Worm (Caenorhabditis elegans): Measurements from ENCODE around the gene K08H10.6.

- TF ChIP-seq crh-2 (tag; optimal IDR thresholded peaks at IDR 0.05): no peak
- no peak for TF ChIP-seq ztf-4 (tag; optimal IDR thresholded peaks at IDR 0.05)
- no peak for TF ChIP-seq C34F6.9 (tag; optimal IDR thresholded peaks at IDR 0.05)
- TF ChIP-seq nhr-23 (tag; optimal IDR thresholded peaks at IDR 0.05): no peak
- no peak for TF ChIP-seq aly-2 (tag; optimal IDR thresholded peaks at IDR 0.05)
- no peak for TF ChIP-seq unc-39 (tag; optimal IDR thresholded peaks at IDR 0.05)
- TF ChIP-seq unc-62 (GFP tag; optimal IDR thresholded peaks at IDR 0.05): no peak
- no peak for TF ChIP-seq blmp-1 (tag; optimal IDR thresholded peaks at IDR 0.05; ENCODE audit: insufficient read depth)
- no peak for TF ChIP-seq lin-39 (tag; optimal IDR thresholded peaks at IDR 0.05)
- no peak for TF ChIP-seq ztf-11 (tag; optimal IDR thresholded peaks at IDR 0.05)
- no peak for TF ChIP-seq nhr-77 (tag; optimal IDR thresholded peaks at IDR 0.05)
- no peak for TF ChIP-seq ama-1 (optimal IDR thresholded peaks at IDR 0.05)
- no peak for TF ChIP-seq nhr-10 (tag; optimal IDR thresholded peaks at IDR 0.05)
Observed at ce11 chrV:9944093-9944492, 51.6 kb downstream of the K08H10.6 start, which contains the start of gene sre-28.

Measured in whole organism, L2 larva.